Fruit fly (Drosophila melanogaster) whole organism, adult: ENCODE measurements around the gene Shawn.

Source experiments
- CG1620 ChIP-seq: fragments of 200-800 bp; sonication (Bioruptor generic); optimal IDR thresholded peaks from 2 replicates; lab custom pipeline; 2016; ENCODE audit warnings: missing biosample characterization, missing genetic modification characterization
- CG33017 ChIP-seq: fragments of 200-800 bp; sonication (Bioruptor generic); optimal IDR thresholded peaks from 2 replicates; lab custom pipeline; 2018; ENCODE audit warnings: missing biosample characterization, mild to moderate bottlenecking, missing genetic modification characterization, moderate library complexity
- CG7045 ChIP-seq: fragments of 200-800 bp; sonication (Bioruptor generic); optimal IDR thresholded peaks from 2 replicates; lab custom pipeline; 2017; ENCODE audit warnings: missing biosample characterization, mild to moderate bottlenecking, missing genetic modification characterization
- Crg-1 ChIP-seq: fragments of 200-800 bp; sonication (Bioruptor generic); optimal IDR thresholded peaks from 2 replicates; lab custom pipeline; 2016; ENCODE audit warnings: missing biosample characterization, missing genetic modification characterization
- bab1 ChIP-seq: fragments of 200-800 bp; sonication (Bioruptor generic); optimal IDR thresholded peaks from 3 replicates; lab custom pipeline; 2019; ENCODE audit warnings: missing biosample characterization, mild to moderate bottlenecking, missing genetic modification characterization, moderate library complexity
- cic ChIP-seq: fragments of 200-800 bp; sonication (Bioruptor generic); optimal IDR thresholded peaks from 2 replicates; lab custom pipeline; 2017; ENCODE audit warnings: missing biosample characterization, mild to moderate bottlenecking, missing genetic modification characterization, moderate library complexity
- cnc ChIP-seq, 2 experiments: fragments of >200 bp; optimal IDR thresholded peaks; 2 replicates each; lab custom pipeline; 2017
- kay ChIP-seq: fragments of 200-800 bp; sonication (Bioruptor generic); peaks from one replicate; lab custom pipeline; 2016; ENCODE audit warnings: missing biosample characterization, missing genetic modification characterization, borderline replicate concordance
- pad ChIP-seq: fragments of 200-800 bp; sonication (Bioruptor generic); optimal IDR thresholded peaks from 3 replicates; lab custom pipeline; 2017; ENCODE audit warnings: missing biosample characterization, missing genetic modification characterization, mild to moderate bottlenecking, moderate library complexity, missing genetic modification reagents
- toe ChIP-seq: fragments of 200-800 bp; sonication (Bioruptor generic); optimal IDR thresholded peaks from 2 replicates; lab custom pipeline; 2016; ENCODE audit warnings: missing biosample characterization, missing genetic modification characterization

DNA sequence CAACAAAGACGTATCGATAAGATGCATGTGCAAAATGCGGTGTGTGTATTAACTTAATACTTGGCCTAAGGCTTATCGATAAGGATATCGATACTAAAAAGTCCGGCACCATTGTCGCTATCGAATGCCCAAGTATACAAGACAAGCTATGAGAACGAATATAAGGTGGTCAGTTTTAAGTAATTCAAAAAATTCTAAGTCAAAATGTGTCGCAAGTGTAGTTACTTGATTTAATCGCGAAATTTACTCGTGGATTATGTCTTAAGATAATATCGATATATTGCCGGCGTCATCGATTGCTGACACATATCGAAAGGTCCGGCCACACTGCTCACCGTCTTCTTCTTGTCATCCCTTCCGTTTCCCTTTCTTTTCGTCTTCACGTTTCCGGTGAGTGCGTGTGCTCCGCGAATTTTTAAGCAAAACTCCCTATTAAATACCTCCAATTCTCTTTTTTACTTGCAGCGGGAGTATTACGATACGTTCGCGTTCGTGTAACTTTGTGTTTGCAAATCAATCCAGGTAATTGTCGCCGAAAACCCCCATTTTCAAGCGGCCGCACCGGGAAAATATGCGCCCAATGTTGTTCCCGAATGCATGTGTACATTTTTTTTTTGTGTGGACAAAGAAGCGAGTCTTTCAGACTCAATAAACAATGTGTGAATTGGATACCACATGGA is 13.5 kb upstream of the Shawn start, which contains the start of gene RpS10b:
- TF ChIP-seq kay (GFP tag; lab: Kevin White, UChicago) (peak; percentile 58), pad (GFP tag; lab: Kevin White, UChicago) (peak; percentile 86), CG7045 (GFP tag; lab: Kevin White, UChicago) (peak; percentile 82), CG1620 (GFP tag; lab: Kevin White, UChicago) (peak; percentile 98), cic (GFP tag; lab: Kevin White, UChicago) (peak; percentile 34), Crg-1 (GFP tag; lab: Kevin White, UChicago) (peak; percentile 98), bab1 (GFP tag; lab: Kevin White, UChicago) (peak; percentile 96), CG33017 (tag; lab: Kevin White, UChicago) (peak; percentile 78), cnc (optimal IDR thresholded peaks at IDR 0.05; lab: Kevin White, UChicago) (no peak), toe (GFP tag; lab: Kevin White, UChicago) (peak; percentile 77)
